Fruit fly (Drosophila melanogaster) whole organism, pupa: ENCODE results near the gene elB.

Experiments
- CG10348 ChIP-seq: fragments of 200-800 bp; sonication (Bioruptor generic); IDR thresholded peaks from 2 replicates; pipeline ENCODE4 v1.3.6; 2022; ENCODE audit warnings: missing biosample characterization, missing genetic modification characterization
- CG12605 ChIP-seq: fragments of 200-800 bp; sonication (Bioruptor generic); IDR thresholded peaks from 2 replicates; pipeline ENCODE4 v1.3.6; 2022; ENCODE audit warnings: missing biosample characterization, missing genetic modification characterization
- CG13204 ChIP-seq: fragments of 200-800 bp; sonication (Bioruptor generic); optimal IDR thresholded peaks from 2 replicates; lab custom pipeline; 2018; ENCODE audit warnings: missing biosample characterization, mild to moderate bottlenecking, missing genetic modification characterization, moderate library complexity
- CG14655 ChIP-seq: fragments of 200-800 bp; sonication (Bioruptor generic); optimal IDR thresholded peaks from 3 replicates; lab custom pipeline; 2017; ENCODE audit warnings: mild to moderate bottlenecking, missing biosample characterization, missing genetic modification reagents, missing genetic modification characterization
- CG15710 ChIP-seq: fragments of 200-800 bp; sonication (Bioruptor generic); optimal IDR thresholded peaks from 2 replicates; lab custom pipeline; 2018; ENCODE audit warnings: missing biosample characterization, mild to moderate bottlenecking, missing genetic modification characterization, moderate library complexity
- CG17806 ChIP-seq: fragments of 200-800 bp; sonication (Bioruptor generic); optimal IDR thresholded peaks from 2 replicates; lab custom pipeline; 2018; ENCODE audit warnings: missing biosample characterization, mild to moderate bottlenecking, missing genetic modification characterization, moderate library complexity
- CG32121 ChIP-seq: fragments of 200-800 bp; sonication (Bioruptor generic); IDR thresholded peaks from 2 replicates; pipeline ENCODE4 v1.3.6; 2022; ENCODE audit warnings: missing biosample characterization, missing genetic modification characterization
- CG34367 ChIP-seq: fragments of 200-800 bp; sonication (Bioruptor generic); optimal IDR thresholded peaks from 2 replicates; lab custom pipeline; 2018; ENCODE audit warnings: missing biosample characterization, mild to moderate bottlenecking, missing genetic modification characterization
- CG4496 ChIP-seq: fragments of 200-800 bp; sonication (Bioruptor generic); IDR thresholded peaks from 3 replicates; pipeline ENCODE4 v1.3.6; 2022; ENCODE audit warnings: missing biosample characterization, missing genetic modification characterization
- CG8159 ChIP-seq: fragments of 200-800 bp; sonication (Bioruptor generic); optimal IDR thresholded peaks from 3 replicates; lab custom pipeline; 2018; ENCODE audit warnings: missing biosample characterization, mild to moderate bottlenecking, missing genetic modification characterization, moderate library complexity
- CG8301 ChIP-seq: fragments of 200-800 bp; sonication (Bioruptor generic); optimal IDR thresholded peaks from 2 replicates; lab custom pipeline; 2018; ENCODE audit warnings: missing biosample characterization, mild to moderate bottlenecking, missing genetic modification characterization
- CG9948 ChIP-seq: fragments of 200-800 bp; sonication (Bioruptor generic); optimal IDR thresholded peaks from 2 replicates; lab custom pipeline; 2018; ENCODE audit warnings: missing biosample characterization, mild to moderate bottlenecking, missing genetic modification characterization, moderate library complexity
- D1 ChIP-seq: fragments of 200-800 bp; sonication (Bioruptor generic); optimal IDR thresholded peaks from 2 replicates; lab custom pipeline; 2018; ENCODE audit warnings: missing biosample characterization, mild to moderate bottlenecking, missing genetic modification characterization, moderate library complexity
- EcR ChIP-seq: fragments of 200-800 bp; sonication (Bioruptor generic); optimal IDR thresholded peaks from 3 replicates; lab custom pipeline; 2019; ENCODE audit warnings: missing biosample characterization, missing genetic modification characterization, mild to moderate bottlenecking, moderate library complexity, missing genetic modification reagents
- Ets98B ChIP-seq: fragments of 200-800 bp; sonication (Bioruptor generic); IDR thresholded peaks from 2 replicates; pipeline ENCODE4 v1.3.6; 2022; ENCODE audit warnings: missing biosample characterization, missing genetic modification characterization
- Pif1A ChIP-seq: fragments of 200-800 bp; sonication (Bioruptor generic); optimal IDR thresholded peaks from 3 replicates; lab custom pipeline; 2016; ENCODE audit warnings: missing biosample characterization, missing genetic modification characterization
- Pif1B ChIP-seq: fragments of 200-800 bp; sonication (Bioruptor generic); optimal IDR thresholded peaks from 3 replicates; lab custom pipeline; 2016; ENCODE audit warnings: missing biosample characterization, missing genetic modification characterization
- Snoo ChIP-seq: fragments of 200-800 bp; sonication (Bioruptor generic); optimal IDR thresholded peaks from 3 replicates; lab custom pipeline; 2017; ENCODE audit warnings: missing biosample characterization, mild to moderate bottlenecking, missing genetic modification characterization, inconsistent platforms
- fd96Ca ChIP-seq: fragments of 200-800 bp; sonication (Bioruptor generic); IDR thresholded peaks from 3 replicates; pipeline ENCODE4 v1.3.6; 2022; ENCODE audit warnings: missing biosample characterization, missing genetic modification characterization
- gl ChIP-seq: fragments of 200-800 bp; sonication (Bioruptor generic); optimal IDR thresholded peaks from 2 replicates; lab custom pipeline; 2018; ENCODE audit warnings: missing biosample characterization, mild to moderate bottlenecking, missing genetic modification characterization
- rn ChIP-seq: fragments of 200-800 bp; sonication (Bioruptor generic); IDR thresholded peaks from 2 replicates; pipeline ENCODE4 v1.3.6; 2022; ENCODE audit warnings: missing biosample characterization, missing genetic modification characterization

elB gene

DNA sequence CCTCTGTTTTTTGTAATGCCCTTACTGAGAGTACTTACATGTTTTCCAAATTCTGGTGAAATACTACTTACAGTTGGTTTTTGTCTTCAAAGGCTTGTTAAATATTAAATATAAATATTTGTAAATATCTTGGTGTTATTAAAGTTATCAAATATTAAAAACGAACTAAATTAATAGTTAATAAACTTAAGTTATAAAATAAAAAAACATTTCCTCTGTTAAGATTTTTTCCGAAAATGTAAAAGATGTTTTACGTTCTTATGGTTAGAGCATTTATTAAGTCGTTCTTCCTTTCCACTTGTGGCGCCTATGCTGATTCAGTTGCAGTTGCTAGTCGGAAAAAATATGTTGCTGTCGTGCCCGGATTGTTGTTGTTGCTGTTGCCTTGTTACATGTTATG, 4.1 kb upstream of the elB start:
- TF ChIP-seq CG34367 = peak; percentile 6
- peak; percentile 51 for TF ChIP-seq CG9948
- peak; percentile 14 for TF ChIP-seq CG17806
- peak; percentile 58 for TF ChIP-seq CG8159 (tag; lab: Kevin White, UChicago)
- TF ChIP-seq Snoo = no peak
- no peak for TF ChIP-seq CG13204
- TF ChIP-seq CG8301 (tag; lab: Kevin White, UChicago) = peak; percentile 53
- peak; percentile 78 for TF ChIP-seq CG14655 (GFP tag; lab: Kevin White, UChicago)
- peak; percentile 44 for TF ChIP-seq CG15710 (tag; lab: Kevin White, UChicago)
- TF ChIP-seq, all 21 proteins: peak for 7

DNA sequence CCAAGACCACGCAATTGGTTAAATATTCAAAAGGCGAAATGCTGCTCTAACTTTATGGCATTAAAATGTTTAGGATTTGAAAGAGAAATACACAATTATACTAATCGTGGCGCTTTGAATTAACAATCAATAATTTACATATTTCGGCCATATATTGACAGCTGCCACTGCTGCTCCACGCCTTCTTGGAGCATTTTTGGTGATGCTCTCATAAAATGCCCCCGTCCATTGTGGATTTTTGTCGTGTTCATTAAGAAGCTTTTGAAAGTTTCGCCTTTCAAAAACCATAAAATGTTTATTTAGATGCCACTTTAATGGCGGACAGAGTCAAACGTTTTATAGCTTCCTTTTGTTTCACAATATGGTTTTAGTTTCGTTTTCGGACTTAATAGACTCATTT, 1.8 kb upstream of the elB start:
- no peak for TF ChIP-seq fd96Ca (GFP tag; lab: Robert Waterston, UW)
- no peak for TF ChIP-seq EcR
- TF ChIP-seq CG14655 (GFP tag; lab: Kevin White, UChicago) = no peak
- TF ChIP-seq CG32121 (GFP tag; lab: Robert Waterston, UW) = no peak
- no peak for TF ChIP-seq CG12605
- TF ChIP-seq Ets98B = no peak
- TF ChIP-seq CG10348 (GFP tag; lab: Robert Waterston, UW) = no peak
- no peak for TF ChIP-seq CG13204
- no peak for TF ChIP-seq CG9948
- TF ChIP-seq CG4496 = no peak
- TF ChIP-seq CG34367 = no peak
- no peak for TF ChIP-seq gl
- TF ChIP-seq CG15710 (tag; lab: Kevin White, UChicago) = no peak
- no peak for TF ChIP-seq Snoo
- no peak for TF ChIP-seq Pif1A (GFP tag; lab: Kevin White, UChicago)
- no peak for TF ChIP-seq CG8301 (tag; lab: Kevin White, UChicago)
- TF ChIP-seq CG8159 (tag; lab: Kevin White, UChicago) = no peak
- no peak for TF ChIP-seq CG17806
- no peak for TF ChIP-seq rn (GFP tag; lab: Robert Waterston, UW)

DNA sequence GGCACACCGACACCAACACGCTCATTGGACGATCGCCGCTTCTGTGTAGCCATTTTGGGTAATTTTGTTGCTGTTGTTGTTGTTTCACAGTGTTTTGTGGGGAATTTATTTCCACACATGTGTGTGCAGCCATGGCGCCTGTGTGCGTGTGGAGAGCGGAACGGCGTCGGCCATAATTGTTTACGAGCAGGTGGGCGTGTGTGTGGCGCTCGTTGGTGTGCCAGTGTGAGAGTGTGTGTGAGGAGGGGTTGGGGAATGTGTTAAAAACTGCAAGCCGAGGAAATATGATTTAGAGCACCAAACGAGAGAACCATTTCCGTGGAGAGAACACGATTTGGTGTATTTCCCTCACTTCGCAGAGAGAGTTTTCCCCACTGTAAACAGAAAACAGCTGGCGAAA, 982 bp upstream of the elB start:
- TF ChIP-seq CG34367 (no peak), fd96Ca (GFP tag; lab: Robert Waterston, UW) (peak; percentile 52; the same call in 2 of the 3 replicates), Pif1B (GFP tag; lab: Kevin White, UChicago) (no peak), CG13204 (peak; percentile 10), CG9948 (no peak), CG32121 (GFP tag; lab: Robert Waterston, UW) (0 out of 2 replicates have a peak, but pooled peaks have one; percentile 21), rn (GFP tag; lab: Robert Waterston, UW) (no peak), Ets98B (peak; percentile 37; the same call in 1 of the 2 replicates), Pif1A (GFP tag; lab: Kevin White, UChicago) (no peak), CG4496 (peak; percentile 73), CG14655 (GFP tag; lab: Kevin White, UChicago) (no peak), Snoo (no peak), CG10348 (GFP tag; lab: Robert Waterston, UW) (no peak), CG15710 (tag; lab: Kevin White, UChicago) (no peak), EcR (no peak), CG17806 (no peak), gl (no peak), CG8159 (tag; lab: Kevin White, UChicago) (no peak), CG8301 (tag; lab: Kevin White, UChicago) (no peak), CG12605 (no peak), D1 (tag; lab: Kevin White, UChicago) (no peak)

DNA sequence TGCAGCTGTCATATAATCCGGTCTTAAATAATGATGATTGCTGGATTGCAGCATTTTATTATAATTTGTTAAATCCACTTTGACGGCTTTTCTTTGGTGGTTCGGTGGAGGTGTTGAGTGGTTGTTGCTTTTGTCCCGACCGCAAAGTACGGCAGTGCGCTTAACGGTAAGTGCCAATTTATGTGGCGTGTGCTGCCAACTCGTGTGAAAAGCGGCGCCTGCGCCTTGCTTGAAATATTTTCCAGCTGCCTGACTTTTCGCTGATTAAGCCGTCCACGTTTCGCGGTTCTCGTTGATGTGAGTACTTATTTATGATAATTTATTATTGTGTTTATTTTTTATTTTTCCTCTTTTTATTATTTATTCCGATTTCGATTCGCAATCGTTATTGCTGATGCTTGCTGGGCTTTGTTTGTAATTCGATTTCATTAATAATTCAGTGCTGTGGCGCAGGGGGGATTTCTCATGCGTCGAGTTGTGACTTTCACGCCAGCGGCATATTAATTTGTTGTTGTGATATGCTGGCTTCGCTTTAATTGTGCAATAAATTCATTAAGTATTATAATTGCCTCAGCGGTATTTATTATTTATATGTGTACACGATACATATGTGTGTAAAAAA, 855 bp downstream of the elB start:
- no peak for TF ChIP-seq Snoo
- TF ChIP-seq CG17806 = no peak
- no peak for TF ChIP-seq CG12605
- TF ChIP-seq fd96Ca (GFP tag; lab: Robert Waterston, UW) = no peak
- TF ChIP-seq CG10348 (GFP tag; lab: Robert Waterston, UW) = no peak
- TF ChIP-seq CG15710 (tag; lab: Kevin White, UChicago) = no peak
- TF ChIP-seq CG34367 = no peak
- no peak for TF ChIP-seq D1 (tag; lab: Kevin White, UChicago)
- no peak for TF ChIP-seq Pif1A (GFP tag; lab: Kevin White, UChicago)
- TF ChIP-seq CG14655 (GFP tag; lab: Kevin White, UChicago) = no peak
- TF ChIP-seq CG4496 = no peak
- TF ChIP-seq rn (GFP tag; lab: Robert Waterston, UW) = no peak
- TF ChIP-seq CG8301 (tag; lab: Kevin White, UChicago) = no peak
- TF ChIP-seq CG13204 = no peak
- TF ChIP-seq Pif1B (GFP tag; lab: Kevin White, UChicago) = no peak
- no peak for TF ChIP-seq CG32121 (GFP tag; lab: Robert Waterston, UW)
- no peak for TF ChIP-seq EcR
- no peak for TF ChIP-seq CG8159 (tag; lab: Kevin White, UChicago)
- TF ChIP-seq gl = no peak
- TF ChIP-seq, all 21 proteins: peak for 0

DNA sequence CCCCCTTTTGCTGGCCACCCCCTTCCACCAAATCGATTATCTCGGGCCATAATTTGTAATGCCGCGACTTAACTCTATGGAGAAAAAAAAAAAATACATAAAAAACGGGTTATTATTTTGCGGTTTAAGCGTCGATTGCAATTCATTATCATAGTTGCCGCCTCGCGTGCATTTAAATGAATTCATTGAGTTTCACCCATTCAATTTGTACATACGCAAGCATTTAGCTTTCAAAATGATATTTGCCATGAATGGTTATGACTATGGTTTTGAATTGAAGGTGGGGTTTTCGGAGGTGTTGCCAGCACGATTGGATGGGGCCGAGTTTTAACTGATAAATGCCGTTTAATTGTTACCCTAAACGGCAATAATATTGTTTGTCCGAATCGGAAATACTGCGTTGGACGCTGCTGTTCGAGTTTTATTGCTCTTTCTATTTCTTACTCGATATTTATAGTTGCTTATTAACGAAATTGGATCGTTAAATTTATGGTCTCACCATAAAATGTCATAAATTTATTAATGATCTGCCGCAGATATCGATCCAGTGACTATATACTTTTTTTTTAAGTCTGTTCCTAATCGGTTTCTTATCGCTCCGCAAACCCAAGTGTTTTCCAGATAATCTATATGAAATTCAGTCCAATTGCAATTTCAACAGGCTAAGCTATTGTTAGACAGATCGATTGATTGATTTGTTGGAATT, 4.5 kb downstream of the elB start:
- TF ChIP-seq Pif1A (GFP tag; lab: Kevin White, UChicago) (no peak), CG4496 (0 out of 3 replicates have a peak, but pooled peaks have one; percentile 19), EcR (no peak), rn (GFP tag; lab: Robert Waterston, UW) (no peak), Pif1B (GFP tag; lab: Kevin White, UChicago) (no peak), CG15710 (tag; lab: Kevin White, UChicago) (no peak), gl (no peak), Snoo (no peak)

DNA sequence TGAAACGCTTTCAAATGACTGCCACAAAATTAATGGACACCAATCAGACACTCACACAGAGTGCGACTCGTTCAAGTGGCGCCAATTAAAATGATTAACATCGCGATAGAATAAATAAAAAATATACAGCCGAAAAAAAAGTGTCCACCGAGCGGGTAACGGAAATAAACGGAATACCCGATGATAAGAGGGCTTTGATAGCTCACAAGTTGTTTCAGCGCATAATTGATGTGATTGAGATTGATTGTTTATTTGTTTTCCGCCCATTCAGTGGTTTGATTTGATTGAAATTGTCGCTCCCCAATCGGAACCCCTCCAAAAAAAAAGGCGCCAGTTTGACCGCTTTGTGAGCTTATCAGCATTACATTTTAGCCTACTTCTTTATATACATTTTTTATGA, 5.8 kb downstream of the elB start:
- TF ChIP-seq D1 (tag; lab: Kevin White, UChicago) = no peak
- no peak for TF ChIP-seq CG14655 (GFP tag; lab: Kevin White, UChicago)
- TF ChIP-seq gl = no peak
- no peak for TF ChIP-seq CG13204
- TF ChIP-seq CG15710 (tag; lab: Kevin White, UChicago) = no peak
- TF ChIP-seq CG32121 (GFP tag; lab: Robert Waterston, UW) = no peak
- no peak for TF ChIP-seq CG9948
- no peak for TF ChIP-seq Pif1A (GFP tag; lab: Kevin White, UChicago)
- no peak for TF ChIP-seq Ets98B
- no peak for TF ChIP-seq CG4496
- no peak for TF ChIP-seq CG8301 (tag; lab: Kevin White, UChicago)
- TF ChIP-seq CG17806 = no peak
- no peak for TF ChIP-seq Snoo
- TF ChIP-seq CG8159 (tag; lab: Kevin White, UChicago) = no peak
- no peak for TF ChIP-seq rn (GFP tag; lab: Robert Waterston, UW)
- TF ChIP-seq CG10348 (GFP tag; lab: Robert Waterston, UW) = no peak
